Worm (Caenorhabditis elegans) whole organism, L3 larva: Measurements from ENCODE around the gene nhr-76.

ENCODE experiments used
- ama-1 ChIP-seq: fragments of 150-350 bp; optimal IDR thresholded peaks from 2 replicates; lab custom pipeline; 2018
- ceh-16 ChIP-seq: sonication (generic microtip); optimal IDR thresholded peaks from 2 replicates; lab custom pipeline; 2017; ENCODE audit warnings: missing biosample characterization, missing genetic modification characterization
- elt-1 ChIP-seq: fragments of 150-350 bp; optimal IDR thresholded peaks from 2 replicates; lab custom pipeline; 2014; ENCODE audit warnings: missing biosample characterization, missing genetic modification characterization
- fkh-10 ChIP-seq: sonication (generic microtip); optimal IDR thresholded peaks from 2 replicates; lab custom pipeline; 2017; ENCODE audit warnings: missing biosample characterization, missing genetic modification reagents, missing genetic modification characterization
- jun-1 ChIP-seq: fragments of 150-350 bp; optimal IDR thresholded peaks from 2 replicates; lab custom pipeline; 2014; ENCODE audit warnings: missing biosample characterization, missing genetic modification reagents, missing genetic modification characterization
- nfya-1 ChIP-seq: sonication (generic microtip); optimal IDR thresholded peaks from 2 replicates; lab custom pipeline; 2017; ENCODE audit warnings: missing genetic modification characterization, mild to moderate bottlenecking, missing compliant biosample characterization, antibody characterized with exemption, moderate library complexity; ENCODE audit not compliant: insufficient read depth
- nhr-77 ChIP-seq: fragments of 150-350 bp; optimal IDR thresholded peaks from 2 replicates; lab custom pipeline; 2014; ENCODE audit warnings: missing biosample characterization, missing genetic modification characterization
- pha-4 ChIP-seq: fragments of 150-350 bp; optimal IDR thresholded peaks from 2 replicates; lab custom pipeline; 2014; ENCODE audit warnings: missing biosample characterization, missing genetic modification reagents, missing genetic modification characterization
- snpc-4 ChIP-seq: fragments of 150-350 bp; optimal IDR thresholded peaks from 2 replicates; lab custom pipeline; 2014; ENCODE audit warnings: missing biosample characterization, missing genetic modification characterization
- ztf-11 ChIP-seq: fragments of 150-350 bp; optimal IDR thresholded peaks from 2 replicates; lab custom pipeline; 2014; ENCODE audit warnings: missing biosample characterization, missing genetic modification characterization
- ztf-4 ChIP-seq: fragments of 150-350 bp; optimal IDR thresholded peaks from 2 replicates; lab custom pipeline; 2014; ENCODE audit warnings: missing biosample characterization, missing genetic modification characterization

ce11 chrIV:593029-593428, 34.3 kb upstream of the nhr-76 start, which contains the start of gene C18H7.4:
- TF ChIP-seq nhr-77 (no peak), nfya-1 (no peak), jun-1 (tag; lab: Kevin White, UChicago) (no peak), snpc-4 (tag; lab: Kevin White, UChicago) (no peak), ztf-4 (tag; lab: Kevin White, UChicago) (no peak), elt-1 (tag; lab: Kevin White, UChicago) (no peak), pha-4 (tag; lab: Kevin White, UChicago) (no peak), ceh-16 (no peak), fkh-10 (GFP tag; lab: Kevin White, UChicago) (no peak), ztf-11 (tag; lab: Kevin White, UChicago) (no peak), ama-1 (lab: Kevin White, UChicago) (no peak)
